Worm (Caenorhabditis elegans) whole organism, L3 larva: ENCODE measurements around the gene C46C2.3.

Experiments
- R02D3.7 ChIP-seq: fragments of 150-350 bp; optimal IDR thresholded peaks from 2 replicates; lab custom pipeline; 2014; ENCODE audit warnings: missing biosample characterization, missing genetic modification characterization
- ZK546.5 ChIP-seq: sonication (generic microtip); optimal IDR thresholded peaks from 2 replicates; lab custom pipeline; 2017; ENCODE audit warnings: missing biosample characterization, missing genetic modification characterization
- aly-2 ChIP-seq: fragments of 150-350 bp; optimal IDR thresholded peaks from 2 replicates; lab custom pipeline; 2014; ENCODE audit warnings: missing biosample characterization, missing genetic modification characterization
- ama-1 ChIP-seq: fragments of 150-350 bp; optimal IDR thresholded peaks from 2 replicates; lab custom pipeline; 2018
- ceh-16 ChIP-seq: sonication (generic microtip); optimal IDR thresholded peaks from 2 replicates; lab custom pipeline; 2017; ENCODE audit warnings: missing biosample characterization, missing genetic modification characterization
- ceh-82 ChIP-seq: fragments of 150-350 bp; optimal IDR thresholded peaks from 2 replicates; lab custom pipeline; 2014; ENCODE audit warnings: missing biosample characterization, missing genetic modification characterization
- ceh-9 ChIP-seq: sonication (generic microtip); optimal IDR thresholded peaks from 2 replicates; lab custom pipeline; 2018; ENCODE audit warnings: missing biosample characterization, missing genetic modification characterization
- daf-12 ChIP-seq: fragments of 150-350 bp; optimal IDR thresholded peaks from 2 replicates; lab custom pipeline; 2014; ENCODE audit warnings: missing biosample characterization, missing genetic modification reagents, missing genetic modification characterization
- egl-27 ChIP-seq: sonication (generic microtip); optimal IDR thresholded peaks from 4 replicates; lab custom pipeline; 2017; ENCODE audit warnings: missing biosample characterization, missing genetic modification reagents, missing genetic modification characterization
- egl-5 ChIP-seq: fragments of 150-350 bp; optimal IDR thresholded peaks from 2 replicates; lab custom pipeline; 2017; ENCODE audit warnings: missing biosample characterization, missing genetic modification reagents, missing genetic modification characterization, inconsistent platforms
- elt-1 ChIP-seq: fragments of 150-350 bp; optimal IDR thresholded peaks from 2 replicates; lab custom pipeline; 2014; ENCODE audit warnings: missing biosample characterization, missing genetic modification characterization
- elt-2 ChIP-seq: sonication (generic microtip); optimal IDR thresholded peaks from 2 replicates; lab custom pipeline; 2016; ENCODE audit warnings: missing genetic modification reagents, mild to moderate bottlenecking, missing genetic modification characterization, missing compliant biosample characterization
- elt-3 ChIP-seq, 3 experiments: fragments of 150-350 bp in 1 of 3; sonication (generic microtip) in 2 of 3; optimal IDR thresholded peaks; 2 replicates in 2 of 3; 4 replicates in 1 of 3; lab custom pipeline; 2014 to 2017; ENCODE audit warnings: missing biosample characterization in 3 of 3, missing genetic modification characterization in 3 of 3
- eor-1 ChIP-seq, 2 experiments: fragments of 150-350 bp; optimal IDR thresholded peaks; 2 replicates each; lab custom pipeline; 2014 to 2018; ENCODE audit warnings: missing biosample characterization in 2 of 2, missing genetic modification characterization in 2 of 2
- fkh-10 ChIP-seq: sonication (generic microtip); optimal IDR thresholded peaks from 2 replicates; lab custom pipeline; 2017; ENCODE audit warnings: missing biosample characterization, missing genetic modification reagents, missing genetic modification characterization
- fkh-2 ChIP-seq: fragments of 150-350 bp; optimal IDR thresholded peaks from 2 replicates; lab custom pipeline; 2014; ENCODE audit warnings: missing biosample characterization, missing genetic modification reagents, missing genetic modification characterization
- hmg-11 ChIP-seq: sonication (generic microtip); optimal IDR thresholded peaks from 2 replicates; lab custom pipeline; 2016; ENCODE audit warnings: missing genetic modification characterization, missing compliant biosample characterization
- lin-15B ChIP-seq: fragments of 150-350 bp; optimal IDR thresholded peaks from 2 replicates; lab custom pipeline; 2014; ENCODE audit warnings: missing biosample characterization, missing genetic modification characterization
- lin-39 ChIP-seq: fragments of 150-350 bp; optimal IDR thresholded peaks from 2 replicates; lab custom pipeline; 2018; ENCODE audit warnings: missing biosample characterization, missing genetic modification reagents, missing genetic modification characterization
- mdl-1 ChIP-seq: fragments of 150-350 bp; optimal IDR thresholded peaks from 2 replicates; lab custom pipeline; 2014; ENCODE audit warnings: missing biosample characterization, missing genetic modification characterization
- mml-1 ChIP-seq: fragments of 150-350 bp; sonication (generic microtip); optimal IDR thresholded peaks from 3 replicates; lab custom pipeline; 2014; ENCODE audit warnings: missing biosample characterization, missing genetic modification characterization
- nfya-1 ChIP-seq: sonication (generic microtip); optimal IDR thresholded peaks from 2 replicates; lab custom pipeline; 2017; ENCODE audit warnings: missing genetic modification characterization, mild to moderate bottlenecking, missing compliant biosample characterization, antibody characterized with exemption, moderate library complexity; ENCODE audit not compliant: insufficient read depth
- nhr-12 ChIP-seq: fragments of 150-350 bp; optimal IDR thresholded peaks from 2 replicates; lab custom pipeline; 2014; ENCODE audit warnings: missing biosample characterization, missing genetic modification characterization
- nhr-23 ChIP-seq: fragments of 150-350 bp; optimal IDR thresholded peaks from 2 replicates; lab custom pipeline; 2014; ENCODE audit warnings: missing biosample characterization, missing genetic modification reagents, missing genetic modification characterization
- nhr-237 ChIP-seq: fragments of 150-350 bp; optimal IDR thresholded peaks from 2 replicates; lab custom pipeline; 2014; ENCODE audit warnings: missing biosample characterization, missing genetic modification characterization
- nhr-25 ChIP-seq: sonication (generic microtip); optimal IDR thresholded peaks from 2 replicates; lab custom pipeline; 2017; ENCODE audit warnings: missing biosample characterization, missing genetic modification characterization
- nhr-28 ChIP-seq: fragments of 150-350 bp; optimal IDR thresholded peaks from 2 replicates; lab custom pipeline; 2014; ENCODE audit warnings: missing biosample characterization, missing genetic modification characterization
- nhr-76 ChIP-seq: fragments of 150-350 bp; sonication (generic microtip); optimal IDR thresholded peaks from 5 replicates; lab custom pipeline; 2014; ENCODE audit warnings: missing biosample characterization, missing genetic modification characterization
- nhr-77 ChIP-seq: fragments of 150-350 bp; optimal IDR thresholded peaks from 2 replicates; lab custom pipeline; 2014; ENCODE audit warnings: missing biosample characterization, missing genetic modification characterization
- pha-4 ChIP-seq: fragments of 150-350 bp; optimal IDR thresholded peaks from 2 replicates; lab custom pipeline; 2014; ENCODE audit warnings: missing biosample characterization, missing genetic modification reagents, missing genetic modification characterization
- pqm-1 ChIP-seq: fragments of 150-350 bp; optimal IDR thresholded peaks from 2 replicates; lab custom pipeline; 2017; ENCODE audit warnings: missing biosample characterization, missing genetic modification characterization, inconsistent platforms
- sea-2 ChIP-seq: fragments of 150-350 bp; sonication (generic microtip); optimal IDR thresholded peaks from 4 replicates; lab custom pipeline; 2014; ENCODE audit warnings: missing biosample characterization, missing genetic modification reagents, missing genetic modification characterization
- snpc-4 ChIP-seq: fragments of 150-350 bp; optimal IDR thresholded peaks from 2 replicates; lab custom pipeline; 2014; ENCODE audit warnings: missing biosample characterization, missing genetic modification characterization
- unc-62 ChIP-seq: fragments of 150-350 bp; sonication (generic microtip); optimal IDR thresholded peaks from 4 replicates; lab custom pipeline; 2014; ENCODE audit warnings: missing biosample characterization, missing genetic modification reagents, missing genetic modification characterization
- zag-1 ChIP-seq: fragments of 150-350 bp; optimal IDR thresholded peaks from 2 replicates; lab custom pipeline; 2014; ENCODE audit warnings: missing biosample characterization, missing genetic modification characterization
- ztf-11 ChIP-seq: fragments of 150-350 bp; optimal IDR thresholded peaks from 2 replicates; lab custom pipeline; 2014; ENCODE audit warnings: missing biosample characterization, missing genetic modification characterization
- ztf-4 ChIP-seq: fragments of 150-350 bp; optimal IDR thresholded peaks from 2 replicates; lab custom pipeline; 2014; ENCODE audit warnings: missing biosample characterization, missing genetic modification characterization

The C46C2.3 gene

DNA sequence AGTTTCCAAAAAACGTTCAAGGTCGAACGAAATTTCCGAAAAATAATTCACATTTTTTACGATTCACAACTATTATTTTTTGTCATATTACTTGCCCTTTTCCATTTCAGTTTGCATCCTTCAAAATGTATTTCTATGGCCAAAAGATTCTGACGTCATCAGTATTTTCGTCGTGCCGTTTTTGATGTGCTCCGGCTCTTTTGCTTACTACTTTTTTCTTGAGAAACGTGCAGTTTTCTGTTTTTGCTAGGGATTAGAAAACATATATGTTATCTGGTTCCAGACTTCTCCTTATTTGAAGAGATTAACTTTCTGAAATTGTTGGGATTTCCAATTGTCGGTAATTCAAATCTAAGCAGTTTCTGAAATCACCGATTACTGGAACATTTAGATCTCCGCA is 9.1 kb upstream of the C46C2.3 start:
- TF ChIP-seq hmg-11 (tag; lab: Kevin White, UChicago) (no peak), nfya-1 (peak; percentile 14)
- TF ChIP-seq, all 47 proteins: peak for 1

ce11 chrIV:9216437-9216836 is 8.5 kb upstream of the C46C2.3 start:
- TF ChIP-seq ztf-11 (tag; lab: Kevin White, UChicago), result no peak
- peak; percentile 75 for TF ChIP-seq egl-5 (tag; lab: Kevin White, UChicago)
- TF ChIP-seq nhr-237 (tag; lab: Kevin White, UChicago), result no peak
- TF ChIP-seq eor-1 (tag; optimal IDR thresholded peaks at IDR 0.05; lab: Kevin White, UChicago), result no peak
- TF ChIP-seq ama-1 (lab: Kevin White, UChicago), result peak; percentile 52
- TF ChIP-seq fkh-10 (GFP tag; lab: Kevin White, UChicago), result peak; percentile 34
- TF ChIP-seq nhr-23 (tag; lab: Kevin White, UChicago), result peak; percentile 4
- TF ChIP-seq pha-4 (tag; lab: Kevin White, UChicago), result peak; percentile 52
- no peak for TF ChIP-seq ceh-9
- TF ChIP-seq lin-15B (tag; lab: Kevin White, UChicago), result peak; percentile 16
- peak; percentile 63 for TF ChIP-seq nfya-1
- no peak for TF ChIP-seq ztf-4
- no peak for TF ChIP-seq nhr-76 (tag; lab: Kevin White, UChicago)
- no peak for TF ChIP-seq mml-1 (tag; lab: Kevin White, UChicago)
- TF ChIP-seq aly-2 (tag; lab: Kevin White, UChicago), result no peak
- no peak for TF ChIP-seq sea-2 (GFP tag; lab: Kevin White, UChicago)
- TF ChIP-seq daf-12 (tag; lab: Kevin White, UChicago), result no peak
- peak; percentile 86 for TF ChIP-seq lin-39
- peak; percentile 22 for TF ChIP-seq snpc-4 (tag; lab: Kevin White, UChicago)
- peak; percentile 70 for TF ChIP-seq hmg-11 (tag; lab: Kevin White, UChicago)
- peak; percentile 62 for TF ChIP-seq mdl-1 (tag; lab: Kevin White, UChicago)
- no peak for TF ChIP-seq fkh-2 (tag; lab: Kevin White, UChicago)
- TF ChIP-seq, all 47 proteins: peak for 11

DNA sequence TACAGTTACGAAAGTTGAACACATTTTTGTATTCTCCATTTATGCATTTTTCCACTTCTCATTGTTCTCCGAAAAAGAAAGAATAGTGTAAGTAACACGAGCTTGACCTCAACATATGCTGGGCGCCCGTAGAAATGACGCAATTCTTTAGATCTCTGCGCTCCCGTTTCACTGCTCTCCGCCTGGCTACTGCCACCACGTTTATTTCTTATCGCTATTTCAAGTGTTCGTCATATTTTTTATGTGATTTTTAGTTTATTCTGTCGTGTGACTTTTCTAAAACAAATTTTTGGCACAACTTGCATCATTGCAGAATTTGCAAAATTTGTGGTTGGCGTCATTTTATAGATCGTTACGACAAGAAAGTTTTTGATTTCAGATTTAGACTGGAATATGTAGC is 8.0 kb upstream of the C46C2.3 start:
- TF ChIP-seq lin-15B (tag; lab: Kevin White, UChicago), result no peak
- TF ChIP-seq ceh-16 (tag; lab: Kevin White, UChicago), result no peak
- peak; percentile 70 for TF ChIP-seq elt-2
- TF ChIP-seq snpc-4 (tag; lab: Kevin White, UChicago), result no peak
- no peak for TF ChIP-seq ZK546.5
- peak; percentile 25 for TF ChIP-seq pqm-1 (tag; lab: Kevin White, UChicago)

ce11 chrIV:9217426-9217825 is 7.5 kb upstream of the C46C2.3 start, which contains the start of gene C46C2.2:
Gene C46C2.2 (plus strand): TSS chrIV:9217726.
- TF ChIP-seq nfya-1, result no peak
- TF ChIP-seq ceh-82 (tag; lab: Kevin White, UChicago), result no peak
- no peak for TF ChIP-seq egl-5 (tag; lab: Kevin White, UChicago)
- no peak for TF ChIP-seq lin-39
- no peak for TF ChIP-seq daf-12 (tag; lab: Kevin White, UChicago)
- TF ChIP-seq lin-15B (tag; lab: Kevin White, UChicago), result no peak
- TF ChIP-seq elt-1, result no peak
- TF ChIP-seq unc-62 (GFP tag; lab: Kevin White, UChicago), result no peak
- TF ChIP-seq zag-1 (tag; lab: Kevin White, UChicago), result no peak
- TF ChIP-seq nhr-28 (tag; lab: Kevin White, UChicago), result no peak
- TF ChIP-seq mdl-1 (tag; lab: Kevin White, UChicago), result no peak
- TF ChIP-seq snpc-4 (tag; lab: Kevin White, UChicago), result no peak
- TF ChIP-seq nhr-77 (tag; lab: Kevin White, UChicago), result no peak
- no peak for TF ChIP-seq elt-3 (tag; optimal IDR thresholded peaks at IDR 0.05; lab: Kevin White, UChicago)
- no peak for TF ChIP-seq egl-27
- no peak for TF ChIP-seq nhr-25 (tag; lab: Kevin White, UChicago)
- TF ChIP-seq ZK546.5, result no peak
- TF ChIP-seq nhr-12, result no peak
- TF ChIP-seq R02D3.7 (tag; lab: Kevin White, UChicago), result no peak
